Fruit fly (Drosophila melanogaster) whole organism, pupa: Measurements from ENCODE around the gene Sulf1.

ENCODE experiments used
- CG12605 ChIP-seq: fragments of 200-800 bp; sonication (Bioruptor generic); IDR thresholded peaks from 2 replicates; pipeline ENCODE4 v1.3.6; 2022; ENCODE audit warnings: missing biosample characterization, missing genetic modification characterization
- CG13204 ChIP-seq: fragments of 200-800 bp; sonication (Bioruptor generic); optimal IDR thresholded peaks from 2 replicates; lab custom pipeline; 2018; ENCODE audit warnings: missing biosample characterization, mild to moderate bottlenecking, missing genetic modification characterization, moderate library complexity
- CG14655 ChIP-seq: fragments of 200-800 bp; sonication (Bioruptor generic); optimal IDR thresholded peaks from 3 replicates; lab custom pipeline; 2017; ENCODE audit warnings: mild to moderate bottlenecking, missing biosample characterization, missing genetic modification reagents, missing genetic modification characterization
- CG17806 ChIP-seq: fragments of 200-800 bp; sonication (Bioruptor generic); optimal IDR thresholded peaks from 2 replicates; lab custom pipeline; 2018; ENCODE audit warnings: missing biosample characterization, mild to moderate bottlenecking, missing genetic modification characterization, moderate library complexity
- CG32121 ChIP-seq: fragments of 200-800 bp; sonication (Bioruptor generic); IDR thresholded peaks from 2 replicates; pipeline ENCODE4 v1.3.6; 2022; ENCODE audit warnings: missing biosample characterization, missing genetic modification characterization
- CG34367 ChIP-seq: fragments of 200-800 bp; sonication (Bioruptor generic); optimal IDR thresholded peaks from 2 replicates; lab custom pipeline; 2018; ENCODE audit warnings: missing biosample characterization, mild to moderate bottlenecking, missing genetic modification characterization
- CG4496 ChIP-seq: fragments of 200-800 bp; sonication (Bioruptor generic); IDR thresholded peaks from 3 replicates; pipeline ENCODE4 v1.3.6; 2022; ENCODE audit warnings: missing biosample characterization, missing genetic modification characterization
- CG8159 ChIP-seq: fragments of 200-800 bp; sonication (Bioruptor generic); optimal IDR thresholded peaks from 3 replicates; lab custom pipeline; 2018; ENCODE audit warnings: missing biosample characterization, mild to moderate bottlenecking, missing genetic modification characterization, moderate library complexity
- CG8301 ChIP-seq: fragments of 200-800 bp; sonication (Bioruptor generic); optimal IDR thresholded peaks from 2 replicates; lab custom pipeline; 2018; ENCODE audit warnings: missing biosample characterization, mild to moderate bottlenecking, missing genetic modification characterization
- CG9948 ChIP-seq: fragments of 200-800 bp; sonication (Bioruptor generic); optimal IDR thresholded peaks from 2 replicates; lab custom pipeline; 2018; ENCODE audit warnings: missing biosample characterization, mild to moderate bottlenecking, missing genetic modification characterization, moderate library complexity
- D1 ChIP-seq: fragments of 200-800 bp; sonication (Bioruptor generic); optimal IDR thresholded peaks from 2 replicates; lab custom pipeline; 2018; ENCODE audit warnings: missing biosample characterization, mild to moderate bottlenecking, missing genetic modification characterization, moderate library complexity
- EcR ChIP-seq: fragments of 200-800 bp; sonication (Bioruptor generic); optimal IDR thresholded peaks from 3 replicates; lab custom pipeline; 2019; ENCODE audit warnings: missing biosample characterization, missing genetic modification characterization, mild to moderate bottlenecking, moderate library complexity, missing genetic modification reagents
- Ets98B ChIP-seq: fragments of 200-800 bp; sonication (Bioruptor generic); IDR thresholded peaks from 2 replicates; pipeline ENCODE4 v1.3.6; 2022; ENCODE audit warnings: missing biosample characterization, missing genetic modification characterization
- Pif1A ChIP-seq: fragments of 200-800 bp; sonication (Bioruptor generic); optimal IDR thresholded peaks from 3 replicates; lab custom pipeline; 2016; ENCODE audit warnings: missing biosample characterization, missing genetic modification characterization
- Pif1B ChIP-seq: fragments of 200-800 bp; sonication (Bioruptor generic); optimal IDR thresholded peaks from 3 replicates; lab custom pipeline; 2016; ENCODE audit warnings: missing biosample characterization, missing genetic modification characterization
- Snoo ChIP-seq: fragments of 200-800 bp; sonication (Bioruptor generic); optimal IDR thresholded peaks from 3 replicates; lab custom pipeline; 2017; ENCODE audit warnings: missing biosample characterization, mild to moderate bottlenecking, missing genetic modification characterization, inconsistent platforms
- fd96Ca ChIP-seq: fragments of 200-800 bp; sonication (Bioruptor generic); IDR thresholded peaks from 3 replicates; pipeline ENCODE4 v1.3.6; 2022; ENCODE audit warnings: missing biosample characterization, missing genetic modification characterization
- gl ChIP-seq: fragments of 200-800 bp; sonication (Bioruptor generic); optimal IDR thresholded peaks from 2 replicates; lab custom pipeline; 2018; ENCODE audit warnings: missing biosample characterization, mild to moderate bottlenecking, missing genetic modification characterization
- rn ChIP-seq: fragments of 200-800 bp; sonication (Bioruptor generic); IDR thresholded peaks from 2 replicates; pipeline ENCODE4 v1.3.6; 2022; ENCODE audit warnings: missing biosample characterization, missing genetic modification characterization

Gene Sulf1

dm6 chr3R:16295513-16296123 is 43.8 kb downstream of the Sulf1 start:
- TF ChIP-seq CG14655 (GFP tag; lab: Kevin White, UChicago) (no peak), CG34367 (tag; lab: Kevin White, UChicago) (no peak), Pif1A (GFP tag; lab: Kevin White, UChicago) (no peak), CG9948 (tag; lab: Kevin White, UChicago) (no peak), CG4496 (no peak), Snoo (tag; lab: Kevin White, UChicago) (no peak)

DNA sequence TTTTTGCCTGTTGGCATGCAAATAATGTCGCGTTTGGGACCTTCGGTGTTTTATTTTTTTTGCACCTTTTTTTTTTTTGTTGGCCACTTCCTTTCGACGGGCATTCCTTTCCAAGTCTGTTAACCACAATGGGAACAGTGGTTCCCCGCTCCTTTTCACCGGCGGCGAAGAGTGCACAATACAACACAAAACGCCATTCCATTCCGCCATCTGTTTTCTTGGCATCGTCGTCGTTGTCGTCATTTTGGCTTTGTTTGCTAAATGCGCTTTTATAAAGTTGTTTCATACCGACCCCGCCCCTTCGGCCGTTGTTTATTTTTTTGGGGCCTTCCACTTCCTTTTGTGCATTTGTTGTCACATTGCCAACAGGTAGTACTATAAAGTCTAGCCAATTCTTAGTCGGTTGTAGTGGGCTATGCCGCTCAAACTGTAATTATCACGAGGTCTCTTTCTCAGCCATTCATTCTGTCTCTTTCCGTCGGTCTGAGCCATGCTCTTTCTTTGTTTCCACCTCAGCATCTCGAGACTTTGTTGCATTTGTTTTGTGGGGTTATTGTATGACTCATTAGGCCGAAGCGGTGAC is 49.0 kb downstream of the Sulf1 start:
- no peak for TF ChIP-seq fd96Ca (GFP tag; lab: Robert Waterston, UW)
- peak; percentile 26 for TF ChIP-seq Snoo (tag; lab: Kevin White, UChicago)
- no peak for TF ChIP-seq CG32121
- TF ChIP-seq gl (tag; lab: Kevin White, UChicago), result no peak
- peak; percentile 82 for TF ChIP-seq EcR (GFP tag; lab: Kevin White, UChicago)

dm6 chr3R:16288714-16289291 is 50.6 kb downstream of the Sulf1 start:
- TF ChIP-seq CG8301 (tag; lab: Kevin White, UChicago) (no peak), Pif1B (GFP tag; lab: Kevin White, UChicago) (no peak), rn (GFP tag; lab: Robert Waterston, UW) (no peak), CG4496 (no peak), fd96Ca (GFP tag; lab: Robert Waterston, UW) (no peak), CG34367 (tag; lab: Kevin White, UChicago) (no peak), gl (tag; lab: Kevin White, UChicago) (peak; percentile 38), CG8159 (tag; lab: Kevin White, UChicago) (peak; percentile 1), EcR (GFP tag; lab: Kevin White, UChicago) (peak; percentile 90)

dm6 chr3R:16287850-16288249 is 51.5 kb downstream of the Sulf1 start:
- TF ChIP-seq D1 (tag; lab: Kevin White, UChicago), result no peak
- no peak for TF ChIP-seq CG13204 (GFP tag; lab: Kevin White, UChicago)
- no peak for TF ChIP-seq CG4496
- TF ChIP-seq CG17806 (tag; lab: Kevin White, UChicago), result no peak
- no peak for TF ChIP-seq CG12605 (GFP tag; lab: Robert Waterston, UW)

- peak; percentile 46 for TF ChIP-seq EcR (GFP tag; lab: Kevin White, UChicago)
- no peak for TF ChIP-seq CG34367 (tag; lab: Kevin White, UChicago)
- 0 out of 2 replicates have a peak, but pooled peaks have one; percentile 12 for TF ChIP-seq CG12605 (GFP tag; lab: Robert Waterston, UW)
- no peak for TF ChIP-seq D1 (tag; lab: Kevin White, UChicago)
- TF ChIP-seq Ets98B, result 0 out of 2 replicates have a peak, but pooled peaks have one; percentile 21
- peak; percentile 31 for TF ChIP-seq CG13204 (GFP tag; lab: Kevin White, UChicago)
- TF ChIP-seq gl (tag; lab: Kevin White, UChicago), result peak; percentile 7
Observed at dm6 chr3R:16287171-16287570, 52.2 kb downstream of the Sulf1 start.

- TF ChIP-seq CG34367 (tag; lab: Kevin White, UChicago) (no peak), rn (GFP tag; lab: Robert Waterston, UW) (no peak), Pif1A (GFP tag; lab: Kevin White, UChicago) (no peak), fd96Ca (GFP tag; lab: Robert Waterston, UW) (no peak), EcR (GFP tag; lab: Kevin White, UChicago) (no peak), Ets98B (no peak), CG12605 (GFP tag; lab: Robert Waterston, UW) (no peak), CG13204 (GFP tag; lab: Kevin White, UChicago) (no peak), CG32121 (no peak)
Observed at dm6 chr3R:16285612-16286188, 53.7 kb downstream of the Sulf1 start.

DNA sequence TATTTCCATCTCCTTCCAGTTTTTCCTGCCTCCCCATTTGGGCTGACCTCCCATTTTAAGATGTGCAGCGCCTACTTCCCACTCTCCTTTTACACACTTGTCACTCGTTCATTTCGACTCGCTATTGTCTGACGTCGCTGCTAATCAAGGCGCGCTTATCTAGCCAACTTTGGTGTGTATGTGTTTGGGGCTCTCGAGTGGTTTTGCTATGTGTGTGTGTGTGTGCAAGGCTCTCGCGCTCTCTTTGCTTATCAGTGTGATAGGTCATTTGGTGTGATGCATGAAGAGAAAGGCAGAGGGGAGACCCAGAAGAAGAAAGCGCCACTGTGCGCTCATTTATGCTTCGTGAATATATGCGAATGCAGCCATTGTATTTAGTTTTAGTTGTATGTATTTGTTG is 54.5 kb downstream of the Sulf1 start:
- TF ChIP-seq gl (tag; lab: Kevin White, UChicago), result no peak
- TF ChIP-seq CG9948 (tag; lab: Kevin White, UChicago), result no peak
- TF ChIP-seq CG14655 (GFP tag; lab: Kevin White, UChicago), result no peak
- TF ChIP-seq CG8301 (tag; lab: Kevin White, UChicago), result no peak
- TF ChIP-seq D1 (tag; lab: Kevin White, UChicago), result no peak
- no peak for TF ChIP-seq fd96Ca (GFP tag; lab: Robert Waterston, UW)
- peak; percentile 57 for TF ChIP-seq EcR (GFP tag; lab: Kevin White, UChicago)
